Fruit fly (Drosophila melanogaster) ovary, adult (tissue): Measurements from ENCODE around the gene CG16965.
A peak's percentile ranks its signal among the peaks of the same experiment; 100 is the strongest.

Experiments
- CG17801 ChIP-seq: fragments of 200-800 bp; optimal IDR thresholded peaks from 2 replicates; lab custom pipeline; 2019; ENCODE audit warnings: missing biosample characterization, mild to moderate bottlenecking, missing genetic modification characterization, moderate library complexity; ENCODE audit not compliant: partially characterized antibody

The CG16965 gene

dm6 chr2L:12010877-12011666, 29.7 kb downstream of the CG16965 start:
- peak; percentile 91 for TF ChIP-seq CG17801 (GFP tag; lab: Kevin White, UChicago)

- no peak for TF ChIP-seq CG17801 (GFP tag; lab: Kevin White, UChicago)
These were observed 30.6 kb downstream of the CG16965 start for dm6 chr2L:12011682-12012655.

dm6 chr2L:12013243-12013642, 31.9 kb downstream of the CG16965 start:
- no peak for TF ChIP-seq CG17801 (GFP tag; lab: Kevin White, UChicago)

dm6 chr2L:12013741-12014393, 32.5 kb downstream of the CG16965 start:
- TF ChIP-seq CG17801 (GFP tag; lab: Kevin White, UChicago) = no peak

- no peak for TF ChIP-seq CG17801 (GFP tag; lab: Kevin White, UChicago)
These were observed 39.3 kb downstream of the CG16965 start, which contains the start of gene Wdr81 for dm6 chr2L:12020735-12021134. Wdr81 (minus strand) TSS chr2L:12020960.

dm6 chr2L:12021193-12021592, 39.8 kb downstream of the CG16965 start:
- TF ChIP-seq CG17801 (GFP tag; lab: Kevin White, UChicago) = no peak

- TF ChIP-seq CG17801 (GFP tag; lab: Kevin White, UChicago) = no peak
These were observed 42.7 kb downstream of the CG16965 start for dm6 chr2L:12024104-12024503.

dm6 chr2L:12025505-12025904, 44.1 kb downstream of the CG16965 start:
- TF ChIP-seq CG17801 (GFP tag; lab: Kevin White, UChicago) = no peak

dm6 chr2L:12026458-12027431, 45.4 kb downstream of the CG16965 start:
- TF ChIP-seq CG17801 (GFP tag; lab: Kevin White, UChicago) = peak; percentile 39

- TF ChIP-seq CG17801 (GFP tag; lab: Kevin White, UChicago) = no peak
These were observed 46.0 kb downstream of the CG16965 start, which contains the start of gene dmGlut for dm6 chr2L:12027435-12027834. dmGlut (plus strand) TSS chr2L:12027438.

dm6 chr2L:12028102-12028501, 46.7 kb downstream of the CG16965 start:
- no peak for TF ChIP-seq CG17801 (GFP tag; lab: Kevin White, UChicago)

- TF ChIP-seq CG17801 (GFP tag; lab: Kevin White, UChicago) = no peak
These were observed 47.4 kb downstream of the CG16965 start for dm6 chr2L:12028808-12029207.

- TF ChIP-seq CG17801 (GFP tag; lab: Kevin White, UChicago) = no peak
These were observed 48.3 kb downstream of the CG16965 start for dm6 chr2L:12029594-12030197.
